Fruit fly (Drosophila melanogaster): ENCODE data around the gene eIF2A.

The eIF2A gene

dm6 chr3L:21824725-21825353 lies at the start of gene eIF2A (continued):
- TF ChIP-seq vfl (GFP tag; optimal IDR thresholded peaks at IDR 0.05) (peak; percentile 75), repo (GFP tag; optimal IDR thresholded peaks at IDR 0.05) (peak; percentile 38), Ravus (GFP tag; IDR thresholded peaks at IDR 0.05) (no peak), Abd-B (GFP tag; optimal IDR thresholded peaks at IDR 0.05) (no peak), CG31365 (tag; optimal IDR thresholded peaks at IDR 0.05) (peak; percentile 3), CG6813 (GFP tag; optimal IDR thresholded peaks at IDR 0.05) (peak; percentile 18), her (GFP tag; optimal IDR thresholded peaks at IDR 0.05) (peak; percentile 85), Hsf (GFP tag; optimal IDR thresholded peaks at IDR 0.05) (peak; percentile 58), tll (GFP tag; optimal IDR thresholded peaks at IDR 0.05) (no peak), CG10979 (tag; optimal IDR thresholded peaks at IDR 0.05) (peak; percentile 44), slp2 (GFP tag; optimal IDR thresholded peaks at IDR 0.05) (no peak), Hr51 (GFP tag; optimal IDR thresholded peaks at IDR 0.05) (peak in 1 of 2 experiments; percentile 54), CG31441 (GFP tag; IDR thresholded peaks at IDR 0.05) (peak; percentile 24; the same call in 1 of the 2 replicates), bsh (GFP tag; optimal IDR thresholded peaks at IDR 0.05) (peak in 1 of 2 experiments; percentile 47), CG10147 (GFP tag; optimal IDR thresholded peaks at IDR 0.05) (no peak), Gsc (GFP tag; IDR thresholded peaks at IDR 0.05) (no peak), dysf (GFP tag; IDR thresholded peaks at IDR 0.05) (peak; percentile 42; the same call in 1 of the 3 replicates), CG10431 (GFP tag; optimal IDR thresholded peaks at IDR 0.05) (no peak), CG42726 (GFP tag; IDR thresholded peaks at IDR 0.05; ENCODE audit: partially characterized antibody) (peak; percentile 29; the same call in 1 of the 2 replicates), CG11504 (tag; optimal IDR thresholded peaks at IDR 0.05) (no peak), kah (GFP tag; optimal IDR thresholded peaks at IDR 0.05) (peak; percentile 53), sr (GFP tag; IDR thresholded peaks at IDR 0.05) (no peak; the same call in 2 of the 3 replicates), Side (GFP tag; optimal IDR thresholded peaks at IDR 0.05) (peak; percentile 71), Sox100B (GFP tag; optimal IDR thresholded peaks at IDR 0.05) (no peak), Hr39 (optimal IDR thresholded peaks at IDR 0.05) (no peak), Max (GFP tag; optimal IDR thresholded peaks at IDR 0.05) (peak; percentile 52), Sin3A (optimal IDR thresholded peaks at IDR 0.05) (peak; percentile 69), aop (GFP tag; IDR thresholded peaks at IDR 0.05) (no peak), pita (GFP tag; optimal IDR thresholded peaks at IDR 0.05) (no peak), Dad (GFP tag; optimal IDR thresholded peaks at IDR 0.05) (peak; percentile 66), CG16779 (GFP tag; IDR thresholded peaks at IDR 0.05) (peak; percentile 60; the same call in 1 of the 2 replicates), gfzf (GFP tag; optimal IDR thresholded peaks at IDR 0.05) (peak; percentile 51), otp (GFP tag; IDR thresholded peaks at IDR 0.05) (0 out of 3 replicates have a peak, but pooled peaks have one; percentile 14), CG17361 (GFP tag; IDR thresholded peaks at IDR 0.05) (peak; percentile 9; the same call in 1 of the 3 replicates), fd96Cb (tag; optimal IDR thresholded peaks at IDR 0.05) (no peak), CG1602 (GFP tag; optimal IDR thresholded peaks at IDR 0.05) (peak; percentile 30), CG12391 (tag; optimal IDR thresholded peaks at IDR 0.05) (peak; percentile 60), mirr (GFP tag; optimal IDR thresholded peaks at IDR 0.05) (peak; percentile 89), jing (GFP tag; optimal IDR thresholded peaks at IDR 0.05) (no peak), Hmx (GFP tag; optimal IDR thresholded peaks at IDR 0.05) (no peak), CG4282 (GFP tag; optimal IDR thresholded peaks at IDR 0.05) (peak; percentile 36), stc (GFP tag; IDR thresholded peaks at IDR 0.05) (0 out of 2 replicates have a peak, but pooled peaks have one; percentile 29), CG7786 (GFP tag; optimal IDR thresholded peaks at IDR 0.05) (peak; percentile 65), fd3F (GFP tag; optimal IDR thresholded peaks at IDR 0.05) (peak; percentile 0), Atf-2 (GFP tag; optimal IDR thresholded peaks at IDR 0.05) (peak; percentile 35), CG11398 (GFP tag; optimal IDR thresholded peaks at IDR 0.05) (peak; percentile 73), ems (GFP tag; optimal IDR thresholded peaks at IDR 0.05) (peak; percentile 62), NC2α (GFP tag; optimal IDR thresholded peaks at IDR 0.05) (no peak), Ada2b (GFP tag; IDR thresholded peaks at IDR 0.05) (0 out of 2 replicates have a peak, but pooled peaks have one; percentile 14), nerfin-1 (tag; optimal IDR thresholded peaks at IDR 0.05) (peak; percentile 34)
